Worm (Caenorhabditis elegans) whole organism, L1 larva: ENCODE results near the gene ndx-6.
A peak's percentile ranks its signal among the peaks of the same experiment; 100 is the strongest.

ENCODE experiments used
- C04F5.9 ChIP-seq: sonication (generic microtip); optimal IDR thresholded peaks from 2 replicates; lab custom pipeline; 2016; ENCODE audit warnings: missing genetic modification characterization, missing compliant biosample characterization
- C16A3.4 ChIP-seq: fragments of 150-350 bp; optimal IDR thresholded peaks from 2 replicates; lab custom pipeline; 2014; ENCODE audit warnings: missing biosample characterization, missing genetic modification characterization
- aha-1 ChIP-seq: fragments of 150-350 bp; optimal IDR thresholded peaks from 2 replicates; lab custom pipeline; 2014; ENCODE audit warnings: missing biosample characterization, missing genetic modification characterization
- alr-1 ChIP-seq: fragments of 200-800 bp; sonication (Bioruptor generic); optimal IDR thresholded peaks from 2 replicates; lab custom pipeline; 2018; ENCODE audit warnings: borderline replicate concordance, mild to moderate bottlenecking, missing genetic modification characterization, missing compliant biosample characterization
- aly-2 ChIP-seq: fragments of 150-350 bp; optimal IDR thresholded peaks from 2 replicates; lab custom pipeline; 2014; ENCODE audit warnings: missing biosample characterization, missing genetic modification characterization
- blmp-1 ChIP-seq: fragments of 150-350 bp; optimal IDR thresholded peaks from 2 replicates; lab custom pipeline; 2014; ENCODE audit warnings: missing biosample characterization, missing genetic modification characterization
- ceh-8 ChIP-seq: fragments of 200-800 bp; sonication (Bioruptor generic); optimal IDR thresholded peaks from 2 replicates; lab custom pipeline; 2018; ENCODE audit warnings: mild to moderate bottlenecking, missing genetic modification characterization, moderate library complexity, missing compliant biosample characterization
- ceh-82 ChIP-seq, 3 experiments: fragments of 150-350 bp in 1 of 3; sonication (generic microtip) in 2 of 3; optimal IDR thresholded peaks; 2 replicates each; lab custom pipeline; 2014 to 2017; ENCODE audit warnings: missing biosample characterization in 3 of 3, missing genetic modification characterization in 3 of 3
- ces-1 ChIP-seq: fragments of 150-350 bp; optimal IDR thresholded peaks from 2 replicates; lab custom pipeline; 2014; ENCODE audit warnings: missing biosample characterization, missing genetic modification reagents, missing genetic modification characterization
- dpl-1 ChIP-seq, 3 experiments: fragments of 150-350 bp in 2 of 3; sonication (generic microtip) in 1 of 3; optimal IDR thresholded peaks; 2 replicates each; lab custom pipeline; 2014 to 2017; ENCODE audit warnings: missing biosample characterization in 3 of 3, missing genetic modification characterization in 3 of 3, missing genetic modification reagents in 3 of 3
- efl-1 ChIP-seq, 4 experiments: fragments of 150-350 bp; optimal IDR thresholded peaks in 3 of 4; peaks in 1 of 4; 1 replicate in 1 of 4; 2 replicates in 3 of 4; lab custom pipeline; 2014; ENCODE audit warnings: missing biosample characterization in 2 of 4, missing genetic modification characterization in 2 of 4, missing genetic modification reagents in 2 of 4
- efl-3 ChIP-seq: fragments of 200-800 bp; sonication (Bioruptor generic); optimal IDR thresholded peaks from 2 replicates; lab custom pipeline; 2018; ENCODE audit warnings: mild to moderate bottlenecking, missing genetic modification characterization, missing compliant biosample characterization
- egl-13 ChIP-seq: sonication (generic microtip); optimal IDR thresholded peaks from 2 replicates; lab custom pipeline; 2016; ENCODE audit warnings: missing genotype, missing genetic modification reagents, missing genetic modification characterization, missing compliant biosample characterization
- egl-27 ChIP-seq, 2 experiments: fragments of 150-350 bp in 1 of 2; sonication (generic microtip); optimal IDR thresholded peaks; 3 replicates each; lab custom pipeline; 2017 to 2018; ENCODE audit warnings: missing biosample characterization in 2 of 2, missing genetic modification characterization in 2 of 2, missing genetic modification reagents in 2 of 2
- fkh-10 ChIP-seq: sonication (generic microtip); optimal IDR thresholded peaks from 2 replicates; lab custom pipeline; 2017; ENCODE audit warnings: missing biosample characterization, missing genetic modification reagents, missing genetic modification characterization
- fkh-8 ChIP-seq: sonication (generic microtip); optimal IDR thresholded peaks from 2 replicates; lab custom pipeline; 2016; ENCODE audit warnings: mild to moderate bottlenecking, missing genetic modification characterization, missing compliant biosample characterization
- fos-1 ChIP-seq: fragments of 150-350 bp; optimal IDR thresholded peaks from 2 replicates; lab custom pipeline; 2014; ENCODE audit warnings: missing biosample characterization, missing genetic modification characterization
- grh-1 ChIP-seq: fragments of 200-800 bp; sonication (Bioruptor generic); IDR thresholded peaks from 2 replicates; pipeline ENCODE4 v1.3.6; 2022; ENCODE audit warnings: missing genetic modification reagents, missing genetic modification characterization, missing compliant biosample characterization
- hlh-17 ChIP-seq: fragments of 200-800 bp; sonication (Bioruptor generic); optimal IDR thresholded peaks from 2 replicates; lab custom pipeline; 2018; ENCODE audit warnings: missing genetic modification characterization, mild to moderate bottlenecking, missing compliant biosample characterization, moderate library complexity, borderline replicate concordance
- hpl-2 ChIP-seq: fragments of 150-350 bp; optimal IDR thresholded peaks from 2 replicates; lab custom pipeline; 2014; ENCODE audit warnings: missing biosample characterization, missing genetic modification reagents, missing genetic modification characterization
- isw-1 ChIP-seq: fragments of 200-800 bp; sonication (Bioruptor generic); IDR thresholded peaks from 2 replicates; pipeline ENCODE4 v1.3.6; 2022; ENCODE audit warnings: missing genetic modification characterization, missing compliant biosample characterization
- jun-1 ChIP-seq: fragments of 150-350 bp; optimal IDR thresholded peaks from 2 replicates; lab custom pipeline; 2014; ENCODE audit warnings: missing biosample characterization, missing genetic modification reagents, missing genetic modification characterization
- lin-13 ChIP-seq: fragments of 150-350 bp; optimal IDR thresholded peaks from 2 replicates; lab custom pipeline; 2014; ENCODE audit warnings: missing biosample characterization, missing genetic modification reagents, missing genetic modification characterization
- lin-14 ChIP-seq: fragments of 200-800 bp; sonication (Bioruptor generic); optimal IDR thresholded peaks from 2 replicates; lab custom pipeline; 2018; ENCODE audit warnings: mild to moderate bottlenecking, missing genetic modification characterization, moderate library complexity, missing compliant biosample characterization
- lin-35 ChIP-seq, 2 experiments: fragments of 150-350 bp; optimal IDR thresholded peaks; 2 replicates each; lab custom pipeline; 2014; ENCODE audit warnings: missing biosample characterization in 2 of 2, missing genetic modification characterization in 2 of 2, missing genetic modification reagents in 2 of 2
- lir-3 ChIP-seq: sonication (generic microtip); optimal IDR thresholded peaks from 2 replicates; lab custom pipeline; 2016; ENCODE audit warnings: mild to moderate bottlenecking, missing genetic modification characterization, moderate library complexity, missing compliant biosample characterization; ENCODE audit not compliant: poor library complexity
- mab-9 ChIP-seq: fragments of 200-800 bp; sonication (Bioruptor generic); IDR thresholded peaks from 2 replicates; pipeline ENCODE4 v1.3.6; 2022; ENCODE audit warnings: missing genetic modification reagents, missing genetic modification characterization, missing compliant biosample characterization
- mdl-1 ChIP-seq, 2 experiments: fragments of 150-350 bp; optimal IDR thresholded peaks; 2 replicates each; lab custom pipeline; 2014 to 2017; ENCODE audit warnings: missing biosample characterization in 2 of 2, missing genetic modification characterization in 2 of 2, inconsistent platforms in 1 of 2
- mef-2 ChIP-seq: fragments of 150-350 bp; optimal IDR thresholded peaks from 2 replicates; lab custom pipeline; 2014; ENCODE audit warnings: missing biosample characterization, missing genetic modification characterization
- mep-1 ChIP-seq: fragments of 150-350 bp; optimal IDR thresholded peaks from 2 replicates; lab custom pipeline; 2014; ENCODE audit warnings: missing biosample characterization, missing genetic modification characterization
- nhr-20 ChIP-seq: sonication (generic microtip); optimal IDR thresholded peaks from 2 replicates; lab custom pipeline; 2016; ENCODE audit warnings: mild to moderate bottlenecking, missing genetic modification characterization, missing compliant biosample characterization
- nhr-237 ChIP-seq: fragments of 150-350 bp; optimal IDR thresholded peaks from 2 replicates; lab custom pipeline; 2014; ENCODE audit warnings: missing biosample characterization, missing genetic modification characterization
- nhr-28 ChIP-seq: fragments of 150-350 bp; optimal IDR thresholded peaks from 2 replicates; lab custom pipeline; 2014; ENCODE audit warnings: missing biosample characterization, missing genetic modification characterization
- nhr-47 ChIP-seq: sonication (generic microtip); optimal IDR thresholded peaks from 2 replicates; lab custom pipeline; 2016; ENCODE audit warnings: mild to moderate bottlenecking, missing genetic modification characterization, moderate library complexity, missing compliant biosample characterization
- nhr-76 ChIP-seq: sonication (generic microtip); optimal IDR thresholded peaks from 2 replicates; lab custom pipeline; 2017; ENCODE audit warnings: missing biosample characterization, missing genetic modification characterization
- nhr-77 ChIP-seq: fragments of 150-350 bp; optimal IDR thresholded peaks from 2 replicates; lab custom pipeline; 2014; ENCODE audit warnings: missing biosample characterization, missing genetic modification characterization
- nhr-85 ChIP-seq: sonication (generic microtip); peaks from one replicate; lab custom pipeline; 2016; ENCODE audit warnings: missing genetic modification characterization, inconsistent platforms, missing compliant biosample characterization
- nhr-90 ChIP-seq: sonication (generic microtip); optimal IDR thresholded peaks from 2 replicates; lab custom pipeline; 2016; ENCODE audit warnings: mild to moderate bottlenecking, missing genetic modification characterization, missing compliant biosample characterization; ENCODE audit not compliant: poor library complexity
- pag-3 ChIP-seq: sonication (generic microtip); optimal IDR thresholded peaks from 2 replicates; lab custom pipeline; 2017; ENCODE audit warnings: missing genetic modification characterization, mild to moderate bottlenecking, missing compliant biosample characterization, antibody characterized with exemption, borderline replicate concordance; ENCODE audit not compliant: insufficient read depth
- pax-3 ChIP-seq: fragments of 200-800 bp; sonication (Bioruptor generic); optimal IDR thresholded peaks from 2 replicates; lab custom pipeline; 2018; ENCODE audit warnings: mild to moderate bottlenecking, missing genetic modification characterization, moderate library complexity, missing compliant biosample characterization
- pqm-1 ChIP-seq: sonication (generic microtip); optimal IDR thresholded peaks from 3 replicates; lab custom pipeline; 2017; ENCODE audit warnings: missing biosample characterization, missing genetic modification characterization
- rnt-1 ChIP-seq: sonication (generic microtip); optimal IDR thresholded peaks from 2 replicates; lab custom pipeline; 2016; ENCODE audit warnings: mild to moderate bottlenecking, missing genetic modification characterization, moderate library complexity, missing compliant biosample characterization
- snu-23 ChIP-seq: sonication (generic microtip); optimal IDR thresholded peaks from 2 replicates; lab custom pipeline; 2016; ENCODE audit warnings: missing genetic modification characterization, missing compliant biosample characterization
- tbx-2 ChIP-seq: sonication (generic microtip); optimal IDR thresholded peaks from 2 replicates; lab custom pipeline; 2016; ENCODE audit warnings: missing genetic modification characterization, missing compliant biosample characterization
- unc-130 ChIP-seq: fragments of 150-350 bp; optimal IDR thresholded peaks from 2 replicates; lab custom pipeline; 2017; ENCODE audit warnings: missing biosample characterization, missing genetic modification characterization, inconsistent platforms
- unc-30 ChIP-seq: sonication (generic microtip); optimal IDR thresholded peaks from 2 replicates; lab custom pipeline; 2017; ENCODE audit warnings: missing biosample characterization, missing genetic modification characterization
- unc-62 ChIP-seq: fragments of 150-350 bp; optimal IDR thresholded peaks from 2 replicates; lab custom pipeline; 2014; ENCODE audit warnings: missing biosample characterization, missing genetic modification reagents, missing genetic modification characterization
- unc-98 ChIP-seq: fragments of 200-800 bp; sonication (Bioruptor generic); IDR thresholded peaks from 2 replicates; pipeline ENCODE4 v1.3.6; 2022; ENCODE audit warnings: missing genetic modification characterization, missing compliant biosample characterization
- vab-15 ChIP-seq: sonication (generic microtip); optimal IDR thresholded peaks from 2 replicates; lab custom pipeline; 2017; ENCODE audit warnings: missing genotype, mild to moderate bottlenecking, missing genetic modification characterization, missing compliant biosample characterization
- zip-4 ChIP-seq: fragments of 200-800 bp; sonication (Bioruptor generic); optimal IDR thresholded peaks from 2 replicates; lab custom pipeline; 2018; ENCODE audit warnings: mild to moderate bottlenecking, missing genetic modification characterization, moderate library complexity, missing compliant biosample characterization
- ztf-4 ChIP-seq: fragments of 150-350 bp; optimal IDR thresholded peaks from 2 replicates; lab custom pipeline; 2014; ENCODE audit warnings: missing biosample characterization, missing genetic modification characterization

Gene ndx-6

DNA sequence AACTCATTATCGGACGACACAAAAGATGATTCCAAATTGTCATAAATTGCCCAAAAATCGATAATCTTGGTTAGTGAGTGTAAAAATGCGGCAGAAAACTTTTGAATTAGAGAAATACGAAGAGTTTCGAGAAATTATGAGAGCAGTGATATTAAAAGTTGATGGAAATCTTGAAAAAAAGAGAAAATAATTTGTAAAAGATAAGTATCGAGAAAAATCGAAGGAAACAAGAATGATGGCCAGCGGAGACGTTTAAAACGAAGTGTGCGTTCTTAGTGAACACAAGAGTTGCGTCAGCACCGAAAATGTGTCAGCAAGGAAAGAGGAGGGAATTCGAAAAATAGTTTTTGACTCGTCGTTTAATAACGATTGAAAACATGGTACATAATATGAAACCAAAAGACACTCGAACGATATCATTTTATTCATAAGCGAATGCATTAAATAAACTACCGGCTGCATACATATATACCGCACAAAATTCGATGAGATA, at the start of gene ndx-6:
ndx-6 (minus strand) TSS at position 51 of the 493 bp plus-strand sequence.
- TF ChIP-seq isw-1 (GFP tag; lab: Robert Waterston, UW) (peak; percentile 74), lin-35 (GFP tag; optimal IDR thresholded peaks at IDR 0.05; lab: Kevin White, UChicago) (peak; percentile 99 to 100), egl-13 (tag; lab: Kevin White, UChicago) (peak; percentile 64), C04F5.9 (tag; lab: Kevin White, UChicago) (peak; percentile 33), nhr-76 (tag; lab: Kevin White, UChicago) (no peak), hpl-2 (GFP tag; lab: Kevin White, UChicago) (no peak), efl-1 (optimal IDR thresholded peaks at IDR 0.05; lab: Kevin White, UChicago) (peak; percentile 92 to 99), efl-1 (GFP tag; optimal IDR thresholded peaks at IDR 0.05 in 1 of 2; lab: Kevin White, UChicago) (peak; percentile 98 to 100), fos-1 (tag; lab: Kevin White, UChicago) (peak; percentile 76), nhr-47 (tag; lab: Kevin White, UChicago) (peak; percentile 90), mef-2 (no peak), nhr-90 (tag; lab: Kevin White, UChicago) (peak; percentile 88), lir-3 (tag; lab: Kevin White, UChicago) (peak; percentile 62), vab-15 (tag; lab: Kevin White, UChicago) (no peak), jun-1 (tag; lab: Kevin White, UChicago) (peak; percentile 80), mep-1 (tag; lab: Kevin White, UChicago) (peak; percentile 92), zip-4 (GFP tag; lab: Kevin White, UChicago) (peak; percentile 36), ceh-8 (GFP tag; lab: Kevin White, UChicago) (no peak), hlh-17 (GFP tag; lab: Kevin White, UChicago) (no peak), grh-1 (GFP tag; lab: Robert Waterston, UW) (peak; percentile 60), fkh-8 (tag; lab: Kevin White, UChicago) (peak; percentile 80), egl-27 (tag; optimal IDR thresholded peaks at IDR 0.05; lab: Kevin White, UChicago) (no peak), pax-3 (tag; lab: Kevin White, UChicago) (peak; percentile 7), ces-1 (GFP tag; lab: Kevin White, UChicago) (no peak), unc-130 (tag; lab: Kevin White, UChicago) (peak; percentile 83), unc-30 (no peak), lin-13 (GFP tag; lab: Kevin White, UChicago) (peak; percentile 77), efl-3 (no peak), ztf-4 (tag; lab: Kevin White, UChicago) (peak; percentile 76), pag-3 (tag; lab: Kevin White, UChicago) (no peak), snu-23 (GFP tag; lab: Kevin White, UChicago) (peak; percentile 93), tbx-2 (peak; percentile 83), ceh-82 (tag; optimal IDR thresholded peaks at IDR 0.05; lab: Kevin White, UChicago) (peak; percentile 81 to 88 (median 84)), nhr-20 (tag; lab: Kevin White, UChicago) (peak; percentile 91), blmp-1 (tag; lab: Kevin White, UChicago) (peak; percentile 81), aha-1 (tag; lab: Kevin White, UChicago) (no peak), nhr-28 (no peak), lin-14 (GFP tag; lab: Kevin White, UChicago) (peak; percentile 88), alr-1 (no peak), nhr-85 (peak; percentile 93), mdl-1 (tag; optimal IDR thresholded peaks at IDR 0.05; lab: Kevin White, UChicago) (peak in 1 of 2 experiments; percentile 65), aly-2 (tag; lab: Kevin White, UChicago) (peak; percentile 82), fkh-10 (GFP tag; lab: Kevin White, UChicago) (peak; percentile 46), nhr-237 (tag; lab: Kevin White, UChicago) (no peak), mab-9 (GFP tag; lab: Robert Waterston, UW) (peak; percentile 39; the same call in 1 of the 2 replicates), nhr-77 (tag; lab: Kevin White, UChicago) (peak; percentile 52), rnt-1 (tag; lab: Kevin White, UChicago) (peak; percentile 93), unc-62 (no peak), dpl-1 (GFP tag; optimal IDR thresholded peaks at IDR 0.05; lab: Kevin White, UChicago) (peak; percentile 99), unc-98 (GFP tag; lab: Robert Waterston, UW) (no peak), pqm-1 (tag; lab: Kevin White, UChicago) (no peak), C16A3.4 (peak; percentile 90)
